Worm (Caenorhabditis elegans) whole organism, mixed stage, embryonic: Measurements from ENCODE around the gene C32H11.3.

Experiments
- M03D4.4 ChIP-seq: sonication (generic microtip); optimal IDR thresholded peaks from 2 replicates; lab custom pipeline; 2017; ENCODE audit warnings: mild to moderate bottlenecking, missing genetic modification characterization, missing compliant biosample characterization
- bed-3 ChIP-seq: fragments of 200-800 bp; sonication (Bioruptor generic); optimal IDR thresholded peaks from 3 replicates; lab custom pipeline; 2018; ENCODE audit warnings: mild to moderate bottlenecking, missing genetic modification characterization, moderate library complexity, missing compliant biosample characterization
- blmp-1 ChIP-seq: fragments of 150-350 bp; optimal IDR thresholded peaks from 2 replicates; lab custom pipeline; 2014; ENCODE audit warnings: missing biosample characterization, missing genetic modification characterization
- ceh-39 ChIP-seq: fragments of 150-350 bp; optimal IDR thresholded peaks from 2 replicates; lab custom pipeline; 2014; ENCODE audit warnings: missing biosample characterization, missing genetic modification characterization
- ceh-43 ChIP-seq: fragments of 200-800 bp; sonication (Bioruptor generic); optimal IDR thresholded peaks from 2 replicates; lab custom pipeline; 2018; ENCODE audit warnings: mild to moderate bottlenecking, missing genetic modification characterization, moderate library complexity, missing compliant biosample characterization
- ceh-83 ChIP-seq: fragments of 200-800 bp; sonication (Bioruptor generic); optimal IDR thresholded peaks from 2 replicates; lab custom pipeline; 2018; ENCODE audit warnings: mild to moderate bottlenecking, missing genetic modification characterization, missing compliant biosample characterization
- cnd-1 ChIP-seq: fragments of 200-800 bp; sonication (Bioruptor generic); optimal IDR thresholded peaks from 2 replicates; lab custom pipeline; 2018; ENCODE audit warnings: mild to moderate bottlenecking, missing genetic modification characterization, missing compliant biosample characterization
- drap-1 ChIP-seq: fragments of 200-800 bp; sonication (Bioruptor generic); optimal IDR thresholded peaks from 3 replicates; lab custom pipeline; 2018; ENCODE audit warnings: mild to moderate bottlenecking, missing genetic modification characterization, missing compliant biosample characterization
- elt-1 ChIP-seq: sonication (generic microtip); optimal IDR thresholded peaks from 2 replicates; lab custom pipeline; 2017; ENCODE audit warnings: missing genetic modification characterization, mild to moderate bottlenecking, missing compliant biosample characterization, antibody characterized with exemption, moderate library complexity, borderline replicate concordance; ENCODE audit not compliant: insufficient read depth
- elt-3 ChIP-seq: fragments of 150-350 bp; optimal IDR thresholded peaks from 2 replicates; lab custom pipeline; 2014; ENCODE audit warnings: missing biosample characterization, missing genetic modification characterization
- flh-1 ChIP-seq: fragments of 200-800 bp; sonication (Bioruptor generic); optimal IDR thresholded peaks from 2 replicates; lab custom pipeline; 2018; ENCODE audit warnings: mild to moderate bottlenecking, missing genetic modification characterization, moderate library complexity, missing compliant biosample characterization
- hlh-1 ChIP-seq: fragments of 150-350 bp; optimal IDR thresholded peaks from 2 replicates; lab custom pipeline; 2014; ENCODE audit warnings: missing biosample characterization, missing genetic modification reagents, missing genetic modification characterization
- lin-13 ChIP-seq: fragments of 150-350 bp; optimal IDR thresholded peaks from 2 replicates; lab custom pipeline; 2014; ENCODE audit warnings: missing biosample characterization, missing genetic modification characterization
- lin-32 ChIP-seq: fragments of 200-800 bp; sonication (Bioruptor generic); optimal IDR thresholded peaks from 2 replicates; lab custom pipeline; 2018; ENCODE audit warnings: mild to moderate bottlenecking, missing genetic modification characterization, missing compliant biosample characterization
- lsy-2 ChIP-seq: fragments of 150-350 bp; optimal IDR thresholded peaks from 2 replicates; lab custom pipeline; 2014; ENCODE audit warnings: missing biosample characterization, missing genetic modification characterization
- mab-5 ChIP-seq: fragments of 150-350 bp; optimal IDR thresholded peaks from 2 replicates; lab custom pipeline; 2014; ENCODE audit warnings: missing biosample characterization, missing genetic modification characterization
- mep-1 ChIP-seq: fragments of 150-350 bp; optimal IDR thresholded peaks from 2 replicates; lab custom pipeline; 2017; ENCODE audit warnings: missing biosample characterization, missing genetic modification reagents, missing genetic modification characterization, inconsistent platforms
- nhr-12 ChIP-seq: fragments of 150-350 bp; optimal IDR thresholded peaks from 2 replicates; lab custom pipeline; 2014; ENCODE audit warnings: missing biosample characterization, missing genetic modification characterization
- nhr-2 ChIP-seq: fragments of 150-350 bp; optimal IDR thresholded peaks from 2 replicates; lab custom pipeline; 2014; ENCODE audit warnings: missing biosample characterization, missing genetic modification characterization
- nhr-237 ChIP-seq: fragments of 150-350 bp; optimal IDR thresholded peaks from 2 replicates; lab custom pipeline; 2014; ENCODE audit warnings: missing biosample characterization, missing genetic modification characterization
- nhr-28 ChIP-seq: fragments of 150-350 bp; optimal IDR thresholded peaks from 2 replicates; lab custom pipeline; 2014; ENCODE audit warnings: missing biosample characterization, missing genetic modification characterization
- snpc-4 ChIP-seq: fragments of 150-350 bp; optimal IDR thresholded peaks from 2 replicates; lab custom pipeline; 2014; ENCODE audit warnings: missing biosample characterization, missing genetic modification characterization
- sptf-1 ChIP-seq: sonication (generic microtip); optimal IDR thresholded peaks from 2 replicates; lab custom pipeline; 2017; ENCODE audit warnings: mild to moderate bottlenecking, missing genetic modification characterization, moderate library complexity, missing compliant biosample characterization
- tbx-8 ChIP-seq: fragments of 200-800 bp; sonication (Bioruptor generic); optimal IDR thresholded peaks from 2 replicates; lab custom pipeline; 2018; ENCODE audit warnings: mild to moderate bottlenecking, missing genetic modification characterization, moderate library complexity, missing compliant biosample characterization
- unc-120 ChIP-seq: sonication (generic microtip); optimal IDR thresholded peaks from 2 replicates; lab custom pipeline; 2017; ENCODE audit warnings: missing genetic modification characterization, missing compliant biosample characterization; ENCODE audit not compliant: poor library complexity, severe bottlenecking
- unc-39 ChIP-seq: fragments of 150-350 bp; optimal IDR thresholded peaks from 2 replicates; lab custom pipeline; 2014; ENCODE audit warnings: missing biosample characterization, missing genetic modification characterization
- unc-62 ChIP-seq: fragments of 150-350 bp; optimal IDR thresholded peaks from 2 replicates; lab custom pipeline; 2014; ENCODE audit warnings: missing biosample characterization, missing genetic modification reagents, missing genetic modification characterization
- zip-8 ChIP-seq: fragments of 150-350 bp; optimal IDR thresholded peaks from 2 replicates; lab custom pipeline; 2014; ENCODE audit warnings: missing biosample characterization, missing genetic modification characterization
- ztf-11 ChIP-seq: fragments of 150-350 bp; optimal IDR thresholded peaks from 2 replicates; lab custom pipeline; 2014; ENCODE audit warnings: missing biosample characterization, missing genetic modification characterization

The C32H11.3 gene

ce11 chrIV:12965074-12965473 lies 46.7 kb downstream of the C32H11.3 start, which contains the start of gene dod-22:
Gene dod-22, plus strand, starts transcription at chrIV:12965374.
- no peak for TF ChIP-seq sptf-1 (tag; lab: Kevin White, UChicago)
- TF ChIP-seq nhr-12 (tag; lab: Kevin White, UChicago), result no peak
- no peak for TF ChIP-seq nhr-28 (tag; lab: Kevin White, UChicago)
- no peak for TF ChIP-seq nhr-2 (tag; lab: Kevin White, UChicago)
- no peak for TF ChIP-seq elt-1 (tag; lab: Kevin White, UChicago)
- TF ChIP-seq mep-1 (tag; lab: Kevin White, UChicago), result no peak
- no peak for TF ChIP-seq unc-120

- TF ChIP-seq cnd-1 (no peak), unc-120 (no peak), nhr-237 (tag; lab: Kevin White, UChicago) (no peak), lin-32 (no peak), flh-1 (no peak), hlh-1 (tag; lab: Kevin White, UChicago) (no peak), drap-1 (GFP tag; lab: Kevin White, UChicago) (no peak), sptf-1 (tag; lab: Kevin White, UChicago) (no peak), nhr-12 (tag; lab: Kevin White, UChicago) (no peak), zip-8 (no peak), nhr-2 (tag; lab: Kevin White, UChicago) (no peak), mep-1 (tag; lab: Kevin White, UChicago) (no peak), ceh-39 (no peak), elt-3 (no peak), ztf-11 (no peak), nhr-28 (tag; lab: Kevin White, UChicago) (no peak), unc-39 (no peak), bed-3 (GFP tag; lab: Kevin White, UChicago) (no peak), snpc-4 (tag; lab: Kevin White, UChicago) (no peak), ceh-83 (GFP tag; lab: Kevin White, UChicago) (no peak)
These were observed 48.9 kb downstream of the C32H11.3 start for ce11 chrIV:12967303-12967702.

- TF ChIP-seq lin-13 (tag; lab: Kevin White, UChicago) (no peak), elt-3 (no peak), unc-120 (no peak), elt-1 (tag; lab: Kevin White, UChicago) (no peak), snpc-4 (tag; lab: Kevin White, UChicago) (no peak), mab-5 (tag; lab: Kevin White, UChicago) (no peak), mep-1 (tag; lab: Kevin White, UChicago) (no peak), ceh-39 (no peak), ceh-43 (no peak), nhr-28 (tag; lab: Kevin White, UChicago) (no peak), M03D4.4 (tag; lab: Kevin White, UChicago) (no peak), nhr-12 (tag; lab: Kevin White, UChicago) (no peak), cnd-1 (no peak), lsy-2 (tag; lab: Kevin White, UChicago) (no peak), blmp-1 (tag; lab: Kevin White, UChicago) (no peak), unc-62 (GFP tag; lab: Kevin White, UChicago) (no peak), tbx-8 (GFP tag; lab: Kevin White, UChicago) (no peak), ztf-11 (no peak), nhr-2 (tag; lab: Kevin White, UChicago) (no peak), sptf-1 (tag; lab: Kevin White, UChicago) (no peak)
These were observed 50.8 kb downstream of the C32H11.3 start, which contains the start of gene F55G11.2 for ce11 chrIV:12969141-12969540. Gene F55G11.2, minus strand, starts transcription at chrIV:12969289.
